Fruit fly (Drosophila melanogaster) whole organism, embryonic: Measurements from ENCODE around the gene CG43925.

Source experiments
- CG10959 ChIP-seq: fragments of 200-800 bp; sonication (Bioruptor generic); IDR thresholded peaks from 2 replicates; pipeline ENCODE4 v1.3.6; 2022; ENCODE audit warnings: missing biosample characterization, missing genetic modification characterization
- CG11456 ChIP-seq: fragments of 200-800 bp; sonication (Bioruptor generic); IDR thresholded peaks from 3 replicates; pipeline ENCODE4 v1.3.6; 2022; ENCODE audit warnings: missing biosample characterization, missing genetic modification characterization
- CG12071 ChIP-seq: fragments of 200-800 bp; sonication (Bioruptor generic); optimal IDR thresholded peaks from 3 replicates; lab custom pipeline; 2018; ENCODE audit warnings: missing biosample characterization, mild to moderate bottlenecking, missing genetic modification characterization
- CG15601 ChIP-seq: fragments of 200-800 bp; sonication (Bioruptor generic); optimal IDR thresholded peaks from 3 replicates; lab custom pipeline; 2019; ENCODE audit warnings: missing biosample characterization, mild to moderate bottlenecking, missing genetic modification characterization, moderate library complexity
- CG1602 ChIP-seq: fragments of 200-800 bp; sonication (Bioruptor generic); optimal IDR thresholded peaks from 3 replicates; lab custom pipeline; 2016; ENCODE audit warnings: missing biosample characterization, missing genetic modification characterization
- CG16863 ChIP-seq: fragments of 200-800 bp; sonication (Bioruptor generic); optimal IDR thresholded peaks from 3 replicates; lab custom pipeline; 2016; ENCODE audit warnings: missing biosample characterization, missing genetic modification characterization
- CG17612 ChIP-seq: fragments of 200-800 bp; sonication (Bioruptor generic); IDR thresholded peaks from 2 replicates; pipeline ENCODE4 v1.3.6; 2022; ENCODE audit warnings: missing biosample characterization, missing genetic modification characterization
- CG3065 ChIP-seq: fragments of 200-800 bp; sonication (Bioruptor generic); optimal IDR thresholded peaks from 2 replicates; lab custom pipeline; 2016; ENCODE audit warnings: missing biosample characterization, missing genetic modification characterization
- CG32767 ChIP-seq: fragments of 200-800 bp; sonication (Bioruptor generic); IDR thresholded peaks from 2 replicates; pipeline ENCODE4 v1.3.6; 2022; ENCODE audit warnings: missing biosample characterization, missing genetic modification characterization
- CG3407 ChIP-seq: fragments of 200-800 bp; sonication (Bioruptor generic); optimal IDR thresholded peaks from 2 replicates; lab custom pipeline; 2018; ENCODE audit warnings: missing biosample characterization, mild to moderate bottlenecking, missing genetic modification characterization
- CG34422 ChIP-seq: fragments of 200-800 bp; sonication (Bioruptor generic); IDR thresholded peaks from 3 replicates; pipeline ENCODE4 v1.3.6; 2022; ENCODE audit warnings: missing biosample characterization, missing genetic modification characterization
- CG3847 ChIP-seq: fragments of 200-800 bp; sonication (Bioruptor generic); IDR thresholded peaks from 2 replicates; pipeline ENCODE4 v1.3.6; 2022; ENCODE audit warnings: missing biosample characterization, missing genetic modification characterization
- CG6254 ChIP-seq: fragments of 200-800 bp; sonication (Bioruptor generic); optimal IDR thresholded peaks from 3 replicates; lab custom pipeline; 2017; ENCODE audit warnings: mild to moderate bottlenecking, missing biosample characterization, missing genetic modification reagents, missing genetic modification characterization
- CG7372 ChIP-seq: fragments of 200-800 bp; sonication (Bioruptor generic); IDR thresholded peaks from 2 replicates; pipeline ENCODE4 v1.3.6; 2022; ENCODE audit warnings: missing biosample characterization, missing genetic modification characterization
- CG7987 ChIP-seq: fragments of 200-800 bp; sonication (Bioruptor generic); optimal IDR thresholded peaks from 2 replicates; lab custom pipeline; 2018; ENCODE audit warnings: missing biosample characterization, mild to moderate bottlenecking, missing genetic modification characterization, moderate library complexity
- CG8478 ChIP-seq: fragments of >200 bp; optimal IDR thresholded peaks from 2 replicates; lab custom pipeline; 2018
- CG8944 ChIP-seq: fragments of 200-800 bp; sonication (Bioruptor generic); optimal IDR thresholded peaks from 3 replicates; lab custom pipeline; 2016; ENCODE audit warnings: missing biosample characterization, missing genetic modification characterization
- D ChIP-seq, 2 experiments: fragments of 200-800 bp in 1 of 2; fragments of >200 bp in 1 of 2; sonication (Bioruptor generic) in 1 of 2; optimal IDR thresholded peaks; 2 replicates in 1 of 2; 3 replicates in 1 of 2; lab custom pipeline; 2017; ENCODE audit warnings: mild to moderate bottlenecking in 1 of 2, missing biosample characterization in 1 of 2, missing genetic modification characterization in 1 of 2, missing genetic modification reagents in 1 of 2
- Doc3 ChIP-seq: fragments of 200-800 bp; sonication (Bioruptor generic); IDR thresholded peaks from 3 replicates; pipeline ENCODE4 v1.3.6; 2022; ENCODE audit warnings: missing biosample characterization, missing genetic modification characterization; ENCODE audit not compliant: partially characterized antibody
- Elba2 ChIP-seq: fragments of 200-800 bp; sonication (Bioruptor generic); optimal IDR thresholded peaks from 3 replicates; lab custom pipeline; 2016; ENCODE audit warnings: missing biosample characterization, missing genetic modification characterization
- Fer1 ChIP-seq: fragments of 200-800 bp; sonication (Bioruptor generic); optimal IDR thresholded peaks from 2 replicates; lab custom pipeline; 2017; ENCODE audit warnings: missing biosample characterization, mild to moderate bottlenecking, missing genetic modification characterization
- HmgD ChIP-seq: fragments of 200-800 bp; sonication (Bioruptor generic); optimal IDR thresholded peaks from 3 replicates; lab custom pipeline; 2016; ENCODE audit warnings: missing biosample characterization, missing genetic modification characterization
- HmgZ ChIP-seq: fragments of 200-800 bp; sonication (Bioruptor generic); optimal IDR thresholded peaks from 2 replicates; lab custom pipeline; 2018; ENCODE audit warnings: missing biosample characterization, mild to moderate bottlenecking, missing genetic modification characterization
- Pdp1 ChIP-seq, 2 experiments: fragments of 200-800 bp; sonication (Bioruptor generic); optimal IDR thresholded peaks; 3 replicates each; lab custom pipeline; 2016; ENCODE audit warnings: missing biosample characterization in 2 of 2, missing genetic modification characterization in 2 of 2, mild to moderate bottlenecking in 1 of 2, moderate library complexity in 1 of 2
- Rfx ChIP-seq: fragments of 200-800 bp; sonication (Bioruptor generic); IDR thresholded peaks from 2 replicates; pipeline ENCODE4 v1.3.6; 2022; ENCODE audit warnings: missing biosample characterization, missing genetic modification characterization
- Side ChIP-seq: fragments of 200-800 bp; sonication (Bioruptor generic); optimal IDR thresholded peaks from 2 replicates; lab custom pipeline; 2016; ENCODE audit warnings: missing biosample characterization, missing genetic modification characterization
- Sin3A ChIP-seq: fragments of >200 bp; optimal IDR thresholded peaks from 2 replicates; lab custom pipeline; 2018
- Usf ChIP-seq: fragments of 200-800 bp; sonication (Bioruptor generic); optimal IDR thresholded peaks from 2 replicates; lab custom pipeline; 2017; ENCODE audit warnings: missing genotype, missing biosample characterization, missing genetic modification characterization
- ab ChIP-seq: fragments of 200-800 bp; sonication (Bioruptor generic); optimal IDR thresholded peaks from 2 replicates; lab custom pipeline; 2016; ENCODE audit warnings: missing biosample characterization, missing genetic modification characterization
- cg ChIP-seq: fragments of 200-800 bp; sonication (Bioruptor generic); optimal IDR thresholded peaks from 3 replicates; lab custom pipeline; 2019; ENCODE audit warnings: missing biosample characterization, mild to moderate bottlenecking, missing genetic modification characterization, moderate library complexity
- crc ChIP-seq: fragments of 200-800 bp; sonication (Bioruptor generic); optimal IDR thresholded peaks from 2 replicates; lab custom pipeline; 2016; ENCODE audit warnings: missing biosample characterization, missing genetic modification characterization
- crp ChIP-seq, 2 experiments: fragments of 200-800 bp; sonication (Bioruptor generic); optimal IDR thresholded peaks; 2 replicates in 1 of 2; 3 replicates in 1 of 2; lab custom pipeline; 2017; ENCODE audit warnings: missing biosample characterization in 2 of 2, missing genetic modification characterization in 2 of 2, mild to moderate bottlenecking in 1 of 2, moderate library complexity in 1 of 2
- cwo ChIP-seq: fragments of 200-800 bp; sonication (Bioruptor generic); optimal IDR thresholded peaks from 3 replicates; lab custom pipeline; 2017; ENCODE audit warnings: missing biosample characterization, missing genetic modification characterization, mild to moderate bottlenecking, moderate library complexity, missing genetic modification reagents
- dm ChIP-seq: fragments of 200-800 bp; sonication (Bioruptor generic); optimal IDR thresholded peaks from 3 replicates; lab custom pipeline; 2016; ENCODE audit warnings: missing biosample characterization, missing genetic modification characterization
- ham ChIP-seq: fragments of 200-800 bp; sonication (Bioruptor generic); IDR thresholded peaks from 2 replicates; pipeline ENCODE4 v1.3.6; 2022; ENCODE audit warnings: missing biosample characterization, missing genetic modification characterization
- hkb ChIP-seq, 2 experiments: fragments of 200-800 bp in 1 of 2; fragments of >200 bp in 1 of 2; sonication (Bioruptor generic) in 1 of 2; IDR thresholded peaks in 1 of 2; optimal IDR thresholded peaks in 1 of 2; 2 replicates each; pipeline versions ENCODE4 v1.3.6 to Lab custom; 2017 to 2022; ENCODE audit warnings: missing biosample characterization in 1 of 2, missing genetic modification characterization in 1 of 2
- jing ChIP-seq: fragments of 200-800 bp; sonication (Bioruptor generic); optimal IDR thresholded peaks from 2 replicates; lab custom pipeline; 2018; ENCODE audit warnings: missing biosample characterization, mild to moderate bottlenecking, missing genetic modification characterization
- kay ChIP-seq: fragments of 200-800 bp; sonication (Bioruptor generic); optimal IDR thresholded peaks from 2 replicates; lab custom pipeline; 2016; ENCODE audit warnings: missing biosample characterization, missing genetic modification characterization
- nau ChIP-seq: fragments of 200-800 bp; sonication (Bioruptor generic); optimal IDR thresholded peaks from 3 replicates; lab custom pipeline; 2017; ENCODE audit warnings: missing biosample characterization, mild to moderate bottlenecking, missing genetic modification characterization, missing genetic modification reagents
- pan ChIP-seq, 4 experiments: fragments of >200 bp in 3 of 4; fragments of 200-800 bp in 1 of 4; sonication (Bioruptor generic) in 1 of 4; optimal IDR thresholded peaks in 3 of 4; IDR thresholded peaks in 1 of 4; 2 replicates each; pipeline versions ENCODE4 v1.3.6 to Lab custom; 2017 to 2022; ENCODE audit warnings: missing biosample characterization in 2 of 4, missing genetic modification characterization in 2 of 4, mixed read lengths in 1 of 4
- pnt ChIP-seq: fragments of 200-800 bp; sonication (Bioruptor generic); optimal IDR thresholded peaks from 3 replicates; lab custom pipeline; 2016; ENCODE audit warnings: missing biosample characterization, missing genetic modification characterization
- sim ChIP-seq: fragments of 200-800 bp; sonication (Bioruptor generic); IDR thresholded peaks from 2 replicates; pipeline ENCODE4 v1.3.6; 2022; ENCODE audit warnings: missing biosample characterization, missing genetic modification characterization
- stwl ChIP-seq: fragments of 200-800 bp; sonication (Bioruptor generic); optimal IDR thresholded peaks from 3 replicates; lab custom pipeline; 2018; ENCODE audit warnings: missing biosample characterization, mild to moderate bottlenecking, missing genetic modification characterization, moderate library complexity
- vvl ChIP-seq: fragments of 200-800 bp; sonication (Bioruptor generic); IDR thresholded peaks from 2 replicates; pipeline ENCODE4 v1.3.6; 2022; ENCODE audit warnings: missing biosample characterization, missing genetic modification characterization
- wor ChIP-seq: fragments of 200-800 bp; sonication (Bioruptor generic); IDR thresholded peaks from 2 replicates; pipeline ENCODE4 v1.3.6; 2022; ENCODE audit warnings: missing biosample characterization, missing genetic modification characterization
- zen ChIP-seq: fragments of 200-800 bp; sonication (Bioruptor generic); optimal IDR thresholded peaks from 3 replicates; lab custom pipeline; 2018; ENCODE audit warnings: missing biosample characterization, mild to moderate bottlenecking, missing genetic modification characterization, moderate library complexity

CG43925 gene

DNA sequence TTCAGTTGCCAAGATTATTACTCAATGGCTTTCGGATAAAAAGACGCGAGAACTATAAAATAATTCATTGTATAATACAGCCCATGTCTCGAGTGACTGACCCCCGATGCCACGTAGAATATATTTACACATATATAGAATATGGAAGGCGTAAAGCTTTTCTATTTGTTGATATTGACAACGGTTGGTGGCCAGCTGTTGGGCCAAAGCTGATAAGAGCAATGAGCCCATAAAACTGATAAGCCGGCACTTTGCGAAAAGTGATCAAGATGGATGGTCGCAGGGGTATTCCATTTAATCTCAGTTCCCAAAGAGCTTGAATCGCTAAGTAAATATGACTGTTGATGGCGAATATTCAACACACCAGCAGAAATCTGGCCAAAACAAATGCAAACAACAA lies 14.3 kb downstream of the CG43925 start (continued):
- TF ChIP-seq Doc3 (no peak), crp (GFP tag; optimal IDR thresholded peaks at IDR 0.05; lab: Kevin White, UChicago) (peak in 1 of 2 experiments; percentile 34), Fer1 (GFP tag; lab: Kevin White, UChicago) (peak; percentile 25), CG7987 (GFP tag; lab: Kevin White, UChicago) (peak; percentile 12)
- TF ChIP-seq, all 482 proteins: peak for 22

DNA sequence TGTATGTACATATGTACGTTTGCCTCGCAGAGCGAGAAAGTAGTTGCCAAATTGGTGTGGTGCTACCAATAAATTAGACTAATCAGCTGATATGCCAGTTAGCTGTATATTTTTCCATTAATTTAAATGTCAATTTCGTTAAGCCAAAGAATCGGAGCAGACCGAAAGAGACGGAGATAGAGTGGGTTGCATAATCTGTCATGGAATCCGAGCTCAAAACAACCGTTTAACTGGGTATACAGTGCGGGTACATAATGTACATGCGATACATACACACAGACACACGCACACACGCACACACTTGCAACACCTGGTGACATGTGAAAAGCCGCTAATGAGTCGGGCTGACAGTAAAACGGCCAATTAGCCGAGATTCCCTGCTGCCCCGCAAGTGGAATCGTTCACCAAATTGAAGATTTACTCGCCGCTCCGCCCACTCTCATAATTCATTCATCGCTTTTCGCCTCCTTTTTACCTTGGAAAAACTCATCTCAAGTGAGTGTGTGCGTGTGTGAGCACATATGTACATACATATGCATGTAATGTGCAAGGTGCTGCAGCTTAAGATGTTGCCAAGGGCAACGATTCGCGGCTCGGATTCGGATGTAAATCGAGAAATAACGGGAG lies 14.9 kb downstream of the CG43925 start:
- peak in 1 of 2 experiments; percentile 96 for TF ChIP-seq Pdp1 (GFP tag; optimal IDR thresholded peaks at IDR 0.05; lab: Kevin White, UChicago)
- no peak for TF ChIP-seq Usf (GFP tag; lab: Kevin White, UChicago)
- no peak for TF ChIP-seq pan (optimal IDR thresholded peaks at IDR 0.05; lab: Kevin White, UChicago)
- TF ChIP-seq pan (GFP tag; optimal IDR thresholded peaks at IDR 0.05 in 1 of 2, IDR thresholded peaks at IDR 0.05 in 1 of 2), result no peak
- TF ChIP-seq zen (tag; lab: Kevin White, UChicago), result peak; percentile 42
- peak; percentile 29; the same call in 1 of the 2 replicates for TF ChIP-seq vvl (GFP tag; lab: Robert Waterston, UW)
- TF ChIP-seq ab (GFP tag; lab: Kevin White, UChicago), result no peak
- TF ChIP-seq CG32767 (GFP tag; lab: Robert Waterston, UW), result peak; percentile 34; the same call in 1 of the 2 replicates
- TF ChIP-seq CG8478, result peak; percentile 79
- TF ChIP-seq CG7372 (GFP tag; lab: Robert Waterston, UW), result 0 out of 2 replicates have a peak, but pooled peaks have one; percentile 15
- no peak for TF ChIP-seq CG3407 (GFP tag; lab: Kevin White, UChicago)
- 0 out of 2 replicates have a peak, but pooled peaks have one; percentile 18 for TF ChIP-seq Rfx (GFP tag; lab: Robert Waterston, UW)
- TF ChIP-seq wor (GFP tag; lab: Robert Waterston, UW), result no peak
- 0 out of 3 replicates have a peak, but pooled peaks have one; percentile 45 for TF ChIP-seq CG34422 (GFP tag; lab: Robert Waterston, UW)
- TF ChIP-seq pnt (GFP tag; lab: Kevin White, UChicago), result no peak
- no peak for TF ChIP-seq kay (GFP tag; lab: Kevin White, UChicago)
- peak; percentile 15 for TF ChIP-seq Elba2 (GFP tag; lab: Kevin White, UChicago)
- TF ChIP-seq D (optimal IDR thresholded peaks at IDR 0.05; lab: Kevin White, UChicago), result peak; percentile 37
- TF ChIP-seq D (GFP tag; optimal IDR thresholded peaks at IDR 0.05; lab: Kevin White, UChicago), result no peak
- peak; percentile 90 for TF ChIP-seq cg
- TF ChIP-seq ham, result no peak
- TF ChIP-seq CG3847 (GFP tag; lab: Robert Waterston, UW), result no peak
- no peak for TF ChIP-seq CG16863 (GFP tag; lab: Kevin White, UChicago)

DNA sequence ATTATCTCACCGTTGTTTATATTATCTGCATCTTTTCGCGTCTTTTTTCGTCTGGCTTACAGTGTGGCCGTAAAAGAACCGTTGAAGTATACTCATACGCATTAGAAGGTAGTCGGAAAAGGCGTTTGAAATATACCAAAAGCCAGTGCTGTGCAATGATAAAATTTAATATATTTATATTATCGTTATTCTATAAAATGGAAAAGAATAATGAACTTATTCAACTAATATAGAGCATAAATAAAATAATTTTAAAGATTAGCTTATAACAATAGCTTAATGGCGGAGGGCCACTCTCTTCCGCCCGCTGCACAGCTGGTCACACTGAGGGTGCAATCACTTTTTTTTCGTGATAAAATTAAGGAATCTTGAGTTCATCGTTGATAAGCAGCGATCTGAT lies 15.7 kb downstream of the CG43925 start, which contains the start of the genes CG16974 and Edem2:
Gene CG16974 (minus strand): TSS at position 86 of the 400 bp plus-strand sequence.
Gene Edem2 (plus strand): TSS at position 308 of the 400 bp plus-strand sequence.
- TF ChIP-seq HmgZ (tag; lab: Kevin White, UChicago) (peak; percentile 62), CG1602 (peak; percentile 76), CG12071 (GFP tag; lab: Kevin White, UChicago) (no peak), cwo (GFP tag; lab: Kevin White, UChicago) (no peak), CG11456 (GFP tag; lab: Robert Waterston, UW) (peak; percentile 84), D (optimal IDR thresholded peaks at IDR 0.05; lab: Kevin White, UChicago) (no peak), D (GFP tag; optimal IDR thresholded peaks at IDR 0.05; lab: Kevin White, UChicago) (no peak), nau (no peak), CG8944 (GFP tag; lab: Kevin White, UChicago) (no peak), stwl (tag; lab: Kevin White, UChicago) (peak; percentile 88), Side (GFP tag; lab: Kevin White, UChicago) (no peak), hkb (optimal IDR thresholded peaks at IDR 0.05; lab: Kevin White, UChicago) (no peak), hkb (GFP tag; IDR thresholded peaks at IDR 0.05; lab: Robert Waterston, UW) (peak; percentile 69), HmgD (GFP tag; lab: Kevin White, UChicago) (no peak), dm (GFP tag; lab: Kevin White, UChicago) (peak; percentile 5), sim (GFP tag; lab: Robert Waterston, UW) (no peak), jing (GFP tag; lab: Kevin White, UChicago) (no peak), Sin3A (peak; percentile 60), CG17612 (GFP tag; lab: Robert Waterston, UW) (no peak), CG15601 (tag; lab: Kevin White, UChicago) (no peak), CG3065 (GFP tag; lab: Kevin White, UChicago) (peak; percentile 53), CG10959 (peak; percentile 26; the same call in 1 of the 2 replicates), crc (GFP tag; lab: Kevin White, UChicago) (no peak), CG6254 (GFP tag; lab: Kevin White, UChicago) (no peak)
